Fruit fly (Drosophila melanogaster): ENCODE measurements around the gene Smr.

The Smr gene

DNA sequence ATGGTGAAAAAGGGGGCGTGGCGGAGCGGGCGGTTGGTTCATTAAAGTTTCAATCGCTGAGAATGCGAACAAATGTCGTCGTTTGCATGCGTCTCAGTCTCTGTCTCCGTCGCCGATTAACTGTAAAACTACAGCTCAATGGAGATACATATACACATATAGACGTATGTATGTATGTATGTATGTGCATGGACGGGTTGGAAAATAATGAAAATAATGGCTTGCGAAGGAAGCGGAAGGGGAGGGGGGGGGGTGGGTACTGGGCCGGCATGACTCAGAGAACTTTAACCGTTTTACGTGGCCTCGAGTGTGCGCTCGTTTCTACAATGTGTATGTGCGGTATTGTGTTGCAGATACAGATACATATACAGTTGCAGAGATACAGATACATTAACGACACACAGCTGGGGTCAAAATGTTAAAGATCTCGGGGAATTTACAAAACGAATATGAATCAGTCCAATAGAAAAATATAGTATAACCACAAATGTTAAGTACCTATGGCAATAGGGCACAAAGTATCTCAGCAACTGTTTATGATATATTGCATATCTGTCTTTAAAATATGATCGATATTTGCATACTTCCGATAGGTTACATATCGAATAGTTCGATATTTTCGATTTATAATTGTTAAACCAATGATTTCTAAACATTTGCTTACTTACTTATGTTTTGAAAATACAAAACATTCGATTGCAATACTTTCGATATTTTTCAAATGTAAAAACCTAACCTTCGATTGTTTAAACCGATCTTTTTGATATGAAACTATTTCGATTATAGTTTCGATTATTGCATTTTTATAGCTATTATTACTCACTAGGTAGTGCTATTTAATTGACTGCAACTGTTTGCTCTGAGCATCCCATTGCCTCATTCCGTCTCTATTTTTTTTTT is 17.9 kb downstream of the Smr start (continued):
- TF ChIP-seq CG12769 (tag; optimal IDR thresholded peaks at IDR 0.05) (peak; percentile 8), CG9797 (GFP tag; optimal IDR thresholded peaks at IDR 0.05) (no peak), CG3847 (GFP tag; IDR thresholded peaks at IDR 0.05) (no peak), so (GFP tag; IDR thresholded peaks at IDR 0.05) (no peak), ken (GFP tag; IDR thresholded peaks at IDR 0.05) (no peak), CG10147 (GFP tag; optimal IDR thresholded peaks at IDR 0.05) (peak; percentile 25), tgo (GFP tag; IDR thresholded peaks at IDR 0.05) (no peak; the same call in 2 of the 3 replicates), ato (GFP tag; IDR thresholded peaks at IDR 0.05; ENCODE audit: partially characterized antibody) (no peak), mirr (GFP tag; optimal IDR thresholded peaks at IDR 0.05) (peak; percentile 26), phol (tag; optimal IDR thresholded peaks at IDR 0.05) (peak; percentile 54), lola (GFP tag; optimal IDR thresholded peaks at IDR 0.05) (peak in 1 of 3 experiments; percentile 58), her (GFP tag; optimal IDR thresholded peaks at IDR 0.05) (no peak), peb (GFP tag; IDR thresholded peaks at IDR 0.05) (no peak), dpn (GFP tag; optimal IDR thresholded peaks at IDR 0.05) (no peak), jumu (GFP tag; optimal IDR thresholded peaks at IDR 0.05) (no peak)

DNA sequence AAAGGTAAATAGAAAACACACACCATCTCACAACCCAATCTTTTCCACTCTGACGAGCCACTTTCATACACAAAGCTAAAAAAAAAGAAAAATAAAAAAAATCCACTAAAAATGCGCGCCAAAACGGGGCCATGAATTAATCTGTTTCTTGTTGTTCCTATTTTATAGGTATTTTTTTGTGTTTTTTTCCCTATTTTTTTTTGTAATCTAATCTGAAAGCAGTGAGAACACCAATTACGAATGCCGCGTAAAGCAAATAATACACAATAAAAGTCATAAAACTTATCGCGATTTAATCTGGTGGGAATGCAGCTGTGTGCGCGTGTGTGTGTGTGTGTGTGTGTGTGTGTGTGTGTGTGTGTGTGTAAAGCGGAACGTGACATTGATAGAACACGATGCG is 19.1 kb downstream of the Smr start:
- TF ChIP-seq grn (GFP tag; optimal IDR thresholded peaks at IDR 0.05) (peak; percentile 91), CG8089 (GFP tag; optimal IDR thresholded peaks at IDR 0.05) (no peak), CG13894 (tag; optimal IDR thresholded peaks at IDR 0.05) (peak; percentile 28), Optix (GFP tag; IDR thresholded peaks at IDR 0.05) (no peak), gt (GFP tag; IDR thresholded peaks at IDR 0.05) (no peak), disco-r (GFP tag; optimal IDR thresholded peaks at IDR 0.05) (no peak), amos (GFP tag; IDR thresholded peaks at IDR 0.05; ENCODE audit: partially characterized antibody) (no peak), ftz-f1 (GFP tag; optimal IDR thresholded peaks at IDR 0.05) (peak; percentile 28), mirr (GFP tag; optimal IDR thresholded peaks at IDR 0.05) (peak; percentile 93), CG34376 (GFP tag; optimal IDR thresholded peaks at IDR 0.05) (peak; percentile 85), gem (tag; optimal IDR thresholded peaks at IDR 0.05) (peak; percentile 2), CG18476 (GFP tag; optimal IDR thresholded peaks at IDR 0.05) (no peak), cwo (GFP tag; optimal IDR thresholded peaks at IDR 0.05) (peak; percentile 84), caup (GFP tag; optimal IDR thresholded peaks at IDR 0.05; ENCODE audit: severe bottlenecking) (peak; percentile 52), tx (GFP tag; optimal IDR thresholded peaks at IDR 0.05) (no peak), CG18599 (GFP tag; optimal IDR thresholded peaks at IDR 0.05) (peak; percentile 23), Tbp (GFP tag; optimal IDR thresholded peaks at IDR 0.05) (no peak), tin (GFP tag; optimal IDR thresholded peaks at IDR 0.05) (no peak), lab (GFP tag; optimal IDR thresholded peaks at IDR 0.05) (peak; percentile 56), CG32772 (GFP tag; IDR thresholded peaks at IDR 0.05) (peak; percentile 23; the same call in 1 of the 2 replicates), CG13624 (GFP tag; optimal IDR thresholded peaks at IDR 0.05) (no peak), Dip2 (GFP tag; IDR thresholded peaks at IDR 0.05) (no peak), ken (GFP tag; IDR thresholded peaks at IDR 0.05) (no peak), CG4404 (GFP tag; IDR thresholded peaks at IDR 0.05) (no peak), CG13287 (GFP tag; IDR thresholded peaks at IDR 0.05; ENCODE audit: partially characterized antibody) (no peak), Hmr (GFP tag; optimal IDR thresholded peaks at IDR 0.05) (peak; percentile 23), Dad (GFP tag; optimal IDR thresholded peaks at IDR 0.05) (no peak), gro (GFP tag; optimal IDR thresholded peaks at IDR 0.05) (no peak), CG18011 (GFP tag; optimal IDR thresholded peaks at IDR 0.05) (no peak), jigr1 (GFP tag; IDR thresholded peaks at IDR 0.05) (no peak), rib (GFP tag; IDR thresholded peaks at IDR 0.05) (peak; percentile 31; the same call in 1 of the 2 replicates), bab2 (GFP tag; optimal IDR thresholded peaks at IDR 0.05) (no peak), sqz (GFP tag; optimal IDR thresholded peaks at IDR 0.05) (peak; percentile 91), sd (tag; optimal IDR thresholded peaks at IDR 0.05) (peak; percentile 78)
